Fruit fly (Drosophila melanogaster) whole organism, embryonic: ENCODE measurements around the gene eas.

Experiments used
- Ada2b ChIP-seq: fragments of 200-800 bp; sonication (Bioruptor generic); IDR thresholded peaks from 2 replicates; pipeline ENCODE4 v1.3.6; 2022; ENCODE audit warnings: missing biosample characterization, missing genetic modification characterization
- Atf3 ChIP-seq: fragments of 200-800 bp; sonication (Bioruptor generic); optimal IDR thresholded peaks from 3 replicates; lab custom pipeline; 2016; ENCODE audit warnings: missing biosample characterization, missing genetic modification characterization
- B-H2 ChIP-seq: fragments of 200-800 bp; sonication (Bioruptor generic); optimal IDR thresholded peaks from 2 replicates; lab custom pipeline; 2018; ENCODE audit warnings: missing biosample characterization, mild to moderate bottlenecking, missing genetic modification characterization
- CG10147 ChIP-seq: fragments of 200-800 bp; sonication (Bioruptor generic); optimal IDR thresholded peaks from 2 replicates; lab custom pipeline; 2019; ENCODE audit warnings: missing biosample characterization, mild to moderate bottlenecking, missing genetic modification characterization, moderate library complexity
- CG10431 ChIP-seq: fragments of 200-800 bp; sonication (Bioruptor generic); optimal IDR thresholded peaks from 3 replicates; lab custom pipeline; 2018; ENCODE audit warnings: missing biosample characterization, mild to moderate bottlenecking, missing genetic modification characterization
- CG10565 ChIP-seq: fragments of 200-800 bp; sonication (Bioruptor generic); optimal IDR thresholded peaks from 3 replicates; lab custom pipeline; 2016; ENCODE audit warnings: missing biosample characterization, mild to moderate bottlenecking, missing genetic modification characterization
- CG13287 ChIP-seq: fragments of 200-800 bp; sonication (Bioruptor generic); IDR thresholded peaks from 2 replicates; pipeline ENCODE4 v1.3.6; 2022; ENCODE audit warnings: missing biosample characterization, missing genetic modification characterization; ENCODE audit not compliant: partially characterized antibody
- CG13624 ChIP-seq: fragments of 200-800 bp; sonication (Bioruptor generic); optimal IDR thresholded peaks from 2 replicates; lab custom pipeline; 2016; ENCODE audit warnings: missing biosample characterization, missing genetic modification characterization
- CG13894 ChIP-seq: fragments of 200-800 bp; sonication (Bioruptor generic); optimal IDR thresholded peaks from 3 replicates; lab custom pipeline; 2018; ENCODE audit warnings: missing biosample characterization, mild to moderate bottlenecking, missing genetic modification characterization, moderate library complexity
- CG14441 ChIP-seq: fragments of 200-800 bp; sonication (Bioruptor generic); IDR thresholded peaks from 2 replicates; pipeline ENCODE4 v1.3.6; 2022; ENCODE audit warnings: missing biosample characterization, missing genetic modification characterization
- CG14860 ChIP-seq: fragments of 200-800 bp; sonication (Bioruptor generic); IDR thresholded peaks from 3 replicates; pipeline ENCODE4 v1.3.6; 2022; ENCODE audit warnings: missing biosample characterization, missing genetic modification characterization; ENCODE audit not compliant: partially characterized antibody
- CG15073 ChIP-seq: fragments of 200-800 bp; sonication (Bioruptor generic); optimal IDR thresholded peaks from 2 replicates; lab custom pipeline; 2016; ENCODE audit warnings: missing biosample characterization, missing genetic modification characterization
- CG1647 ChIP-seq: fragments of 200-800 bp; sonication (Bioruptor generic); optimal IDR thresholded peaks from 3 replicates; lab custom pipeline; 2016; ENCODE audit warnings: missing biosample characterization, missing genetic modification characterization
- CG17361 ChIP-seq: fragments of 200-800 bp; sonication (Bioruptor generic); IDR thresholded peaks from 3 replicates; pipeline ENCODE4 v1.3.6; 2022; ENCODE audit warnings: missing biosample characterization, missing genetic modification characterization
- CG18764 ChIP-seq: fragments of 200-800 bp; sonication (Bioruptor generic); optimal IDR thresholded peaks from 3 replicates; lab custom pipeline; 2016; ENCODE audit warnings: missing biosample characterization, missing genetic modification characterization
- CG30431 ChIP-seq: fragments of 200-800 bp; sonication (Bioruptor generic); optimal IDR thresholded peaks from 2 replicates; lab custom pipeline; 2017; ENCODE audit warnings: missing biosample characterization, missing genetic modification characterization
- CG6272 ChIP-seq: fragments of 200-800 bp; sonication (Bioruptor generic); IDR thresholded peaks from 2 replicates; pipeline ENCODE4 v1.3.6; 2022; ENCODE audit warnings: missing biosample characterization, missing genetic modification characterization
- CG6654 ChIP-seq: fragments of 200-800 bp; sonication (Bioruptor generic); optimal IDR thresholded peaks from 2 replicates; lab custom pipeline; 2017; ENCODE audit warnings: missing biosample characterization, mild to moderate bottlenecking, missing genetic modification characterization
- CG7357 ChIP-seq: fragments of 200-800 bp; sonication (Bioruptor generic); IDR thresholded peaks from 3 replicates; pipeline ENCODE4 v1.3.6; 2022; ENCODE audit warnings: missing biosample characterization, missing genetic modification characterization
- CG7786 ChIP-seq: fragments of 200-800 bp; sonication (Bioruptor generic); optimal IDR thresholded peaks from 2 replicates; lab custom pipeline; 2016; ENCODE audit warnings: missing biosample characterization, missing genetic modification characterization
- CG7987 ChIP-seq: fragments of 200-800 bp; sonication (Bioruptor generic); optimal IDR thresholded peaks from 2 replicates; lab custom pipeline; 2018; ENCODE audit warnings: missing biosample characterization, mild to moderate bottlenecking, missing genetic modification characterization, moderate library complexity
- CHES-1-like ChIP-seq: fragments of 200-800 bp; sonication (Bioruptor generic); optimal IDR thresholded peaks from 2 replicates; lab custom pipeline; 2016; ENCODE audit warnings: missing biosample characterization, missing genetic modification characterization
- D19A ChIP-seq: fragments of 200-800 bp; optimal IDR thresholded peaks from 3 replicates; lab custom pipeline; 2019; ENCODE audit warnings: missing biosample characterization, mild to moderate bottlenecking, missing genetic modification characterization, moderate library complexity
- Dad ChIP-seq: fragments of 200-800 bp; sonication (Bioruptor generic); optimal IDR thresholded peaks from 3 replicates; lab custom pipeline; 2016; ENCODE audit warnings: missing biosample characterization, missing genetic modification characterization
- Eip74EF ChIP-seq, 2 experiments: fragments of 200-800 bp in 1 of 2; fragments of >200 bp in 1 of 2; sonication (Bioruptor generic) in 1 of 2; optimal IDR thresholded peaks; 2 replicates each; lab custom pipeline; 2017 to 2019; ENCODE audit warnings: missing biosample characterization in 2 of 2, missing genetic modification characterization in 2 of 2, mild to moderate bottlenecking in 1 of 2, moderate library complexity in 1 of 2
- Elba2 ChIP-seq: fragments of 200-800 bp; sonication (Bioruptor generic); optimal IDR thresholded peaks from 3 replicates; lab custom pipeline; 2016; ENCODE audit warnings: missing biosample characterization, missing genetic modification characterization
- Ets65A ChIP-seq: fragments of 200-800 bp; sonication (Bioruptor generic); peaks from one replicate; lab custom pipeline; 2016; ENCODE audit warnings: missing biosample characterization, missing genetic modification characterization
- Ets97D ChIP-seq: fragments of 200-800 bp; sonication (Bioruptor generic); optimal IDR thresholded peaks from 3 replicates; lab custom pipeline; 2016; ENCODE audit warnings: missing biosample characterization, missing genetic modification characterization
- GATAe ChIP-seq: fragments of 200-800 bp; sonication (Bioruptor generic); conservative IDR thresholded peaks from 2 replicates; pipeline ENCODE4 v1.3.6; 2022; ENCODE audit warnings: missing biosample characterization, missing genetic modification characterization
- Hr78 ChIP-seq, 2 experiments: fragments of 200-800 bp in 1 of 2; fragments of >200 bp in 1 of 2; sonication (Bioruptor generic) in 1 of 2; optimal IDR thresholded peaks; 2 replicates each; lab custom pipeline; 2017 to 2019; ENCODE audit warnings: missing biosample characterization in 2 of 2, missing genetic modification characterization in 2 of 2, mild to moderate bottlenecking in 1 of 2, moderate library complexity in 1 of 2
- Lhr ChIP-seq: fragments of 200-800 bp; sonication (Bioruptor generic); optimal IDR thresholded peaks from 3 replicates; lab custom pipeline; 2017; ENCODE audit warnings: mild to moderate bottlenecking, missing biosample characterization, missing genetic modification reagents, missing genetic modification characterization
- MBD-R2 ChIP-seq: fragments of 200-800 bp; sonication (Bioruptor generic); IDR thresholded peaks from 2 replicates; pipeline ENCODE4 v1.3.6; 2022; ENCODE audit warnings: missing biosample characterization, missing genetic modification characterization
- NfI ChIP-seq: fragments of 200-800 bp; sonication (Bioruptor generic); optimal IDR thresholded peaks from 3 replicates; lab custom pipeline; 2018; ENCODE audit warnings: missing biosample characterization, mild to moderate bottlenecking, missing genetic modification characterization, moderate library complexity
- Oaz ChIP-seq: fragments of 200-800 bp; sonication (Bioruptor generic); IDR thresholded peaks from 2 replicates; pipeline ENCODE4 v1.3.6; 2022; ENCODE audit warnings: missing biosample characterization, missing genetic modification characterization
- Oli ChIP-seq: fragments of 200-800 bp; sonication (Bioruptor generic); optimal IDR thresholded peaks from 2 replicates; lab custom pipeline; 2018; ENCODE audit warnings: missing biosample characterization, mild to moderate bottlenecking, missing genetic modification characterization, moderate library complexity
- Pdp1 ChIP-seq, 2 experiments: fragments of 200-800 bp; sonication (Bioruptor generic); optimal IDR thresholded peaks; 3 replicates each; lab custom pipeline; 2016; ENCODE audit warnings: missing biosample characterization in 2 of 2, missing genetic modification characterization in 2 of 2, mild to moderate bottlenecking in 1 of 2, moderate library complexity in 1 of 2
- Ptx1 ChIP-seq: fragments of 200-800 bp; sonication (Bioruptor generic); IDR thresholded peaks from 2 replicates; pipeline ENCODE4 v1.3.6; 2022; ENCODE audit warnings: missing biosample characterization, missing genetic modification characterization
- Side ChIP-seq: fragments of 200-800 bp; sonication (Bioruptor generic); optimal IDR thresholded peaks from 2 replicates; lab custom pipeline; 2016; ENCODE audit warnings: missing biosample characterization, missing genetic modification characterization
- ap ChIP-seq: fragments of 200-800 bp; sonication (Bioruptor generic); IDR thresholded peaks from 2 replicates; pipeline ENCODE4 v1.3.6; 2022; ENCODE audit warnings: missing biosample characterization, missing genetic modification characterization
- chinmo ChIP-seq: fragments of 200-800 bp; sonication (Bioruptor generic); IDR thresholded peaks from 4 replicates; pipeline ENCODE4 v1.3.6; 2022; ENCODE audit warnings: missing biosample characterization, missing genetic modification characterization; ENCODE audit not compliant: partially characterized antibody
- ci ChIP-seq: fragments of 200-800 bp; sonication (Bioruptor generic); IDR thresholded peaks from 3 replicates; pipeline ENCODE4 v1.3.6; 2022; ENCODE audit warnings: missing biosample characterization, missing genetic modification characterization
- dysf ChIP-seq: fragments of 200-800 bp; sonication (Bioruptor generic); IDR thresholded peaks from 3 replicates; pipeline ENCODE4 v1.3.6; 2022; ENCODE audit warnings: missing biosample characterization, missing genetic modification characterization
- inv ChIP-seq: fragments of 200-800 bp; sonication (Bioruptor generic); IDR thresholded peaks from 2 replicates; pipeline ENCODE4 v1.3.6; 2022; ENCODE audit warnings: missing biosample characterization, missing genetic modification characterization; ENCODE audit not compliant: partially characterized antibody
- kah ChIP-seq: fragments of 200-800 bp; sonication (Bioruptor generic); optimal IDR thresholded peaks from 2 replicates; lab custom pipeline; 2018; ENCODE audit warnings: missing biosample characterization, mild to moderate bottlenecking, missing genetic modification characterization
- lilli ChIP-seq: fragments of 200-800 bp; sonication (Bioruptor generic); optimal IDR thresholded peaks from 3 replicates; lab custom pipeline; 2016; ENCODE audit warnings: missing biosample characterization, missing genetic modification characterization
- pan ChIP-seq, 4 experiments: fragments of >200 bp in 3 of 4; fragments of 200-800 bp in 1 of 4; sonication (Bioruptor generic) in 1 of 4; optimal IDR thresholded peaks in 3 of 4; IDR thresholded peaks in 1 of 4; 2 replicates each; pipeline versions ENCODE4 v1.3.6 to Lab custom; 2017 to 2022; ENCODE audit warnings: missing biosample characterization in 2 of 4, missing genetic modification characterization in 2 of 4, mixed read lengths in 1 of 4
- peb ChIP-seq: fragments of 200-800 bp; sonication (Bioruptor generic); IDR thresholded peaks from 2 replicates; pipeline ENCODE4 v1.3.6; 2022; ENCODE audit warnings: missing biosample characterization, missing genetic modification characterization
- psq ChIP-seq: fragments of 200-800 bp; sonication (Bioruptor generic); optimal IDR thresholded peaks from 2 replicates; lab custom pipeline; 2017; ENCODE audit warnings: missing biosample characterization, missing genetic modification characterization
- tap ChIP-seq: fragments of 200-800 bp; optimal IDR thresholded peaks from 3 replicates; lab custom pipeline; 2019; ENCODE audit warnings: missing biosample characterization, mild to moderate bottlenecking, missing genetic modification characterization, moderate library complexity

The eas gene

DNA sequence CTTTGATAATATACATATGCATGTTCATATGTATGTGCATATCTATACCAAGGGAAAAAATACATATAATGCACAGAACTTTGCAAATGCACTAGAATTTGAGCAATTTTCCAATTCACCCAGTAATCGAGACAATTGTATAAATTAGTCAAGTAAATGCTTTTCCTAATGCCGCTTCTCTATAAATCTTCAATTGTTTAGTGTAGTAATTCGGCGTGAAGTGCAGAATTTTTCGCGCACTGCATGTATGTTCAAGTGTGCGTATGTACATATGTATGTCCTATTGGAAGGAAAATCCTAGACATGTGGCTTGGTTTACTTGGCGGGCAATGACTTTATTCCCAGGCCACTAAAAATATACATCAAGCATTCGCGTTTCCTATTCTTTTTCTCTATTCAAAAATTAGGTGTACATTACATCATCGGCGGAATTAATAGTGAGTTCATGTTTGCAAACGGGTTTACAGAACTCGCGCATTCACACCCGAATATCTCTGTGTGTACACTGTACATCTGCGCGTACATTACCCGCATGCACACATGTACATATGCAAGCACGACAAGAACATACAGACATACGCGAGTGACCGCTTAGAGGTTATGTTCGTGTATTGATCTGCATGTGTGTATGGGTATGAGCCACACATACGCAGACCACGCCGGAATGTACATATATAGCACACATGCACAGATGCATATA, 40.9 kb downstream of the eas start (continued):
- no peak for TF ChIP-seq kah (GFP tag; lab: Kevin White, UChicago)
- TF ChIP-seq B-H2 (GFP tag; lab: Kevin White, UChicago), result peak; percentile 40
- TF ChIP-seq Dad (GFP tag; lab: Kevin White, UChicago), result no peak
- no peak for TF ChIP-seq lilli (GFP tag; lab: Kevin White, UChicago)
- no peak for TF ChIP-seq peb (GFP tag; lab: Robert Waterston, UW)
- no peak for TF ChIP-seq psq (GFP tag; lab: Kevin White, UChicago)
- TF ChIP-seq Atf3 (GFP tag; lab: Kevin White, UChicago), result no peak
- no peak for TF ChIP-seq ci (GFP tag; lab: Robert Waterston, UW)
- no peak for TF ChIP-seq pan (optimal IDR thresholded peaks at IDR 0.05; lab: Kevin White, UChicago)
- no peak for TF ChIP-seq pan (GFP tag; optimal IDR thresholded peaks at IDR 0.05 in 1 of 2, IDR thresholded peaks at IDR 0.05 in 1 of 2)
- 0 out of 3 replicates have a peak, but pooled peaks have one; percentile 7 for TF ChIP-seq CG17361
- no peak for TF ChIP-seq Ptx1
- peak in 1 of 2 experiments; percentile 25 for TF ChIP-seq Hr78 (GFP tag; optimal IDR thresholded peaks at IDR 0.05; lab: Kevin White, UChicago)
- TF ChIP-seq D19A (tag; lab: Kevin White, UChicago), result no peak
- no peak for TF ChIP-seq Lhr (GFP tag; lab: Kevin White, UChicago)
- TF ChIP-seq Oli, result no peak
- TF ChIP-seq chinmo (GFP tag; lab: Robert Waterston, UW), result peak; percentile 99
- TF ChIP-seq CG7987 (GFP tag; lab: Kevin White, UChicago), result peak; percentile 35
- TF ChIP-seq CG1647 (GFP tag; lab: Kevin White, UChicago), result no peak
- peak; percentile 75 for TF ChIP-seq Elba2 (GFP tag; lab: Kevin White, UChicago)
- TF ChIP-seq CG15073, result no peak
- no peak for TF ChIP-seq CG6272 (GFP tag; lab: Robert Waterston, UW)
- TF ChIP-seq CG14860 (GFP tag; lab: Robert Waterston, UW), result no peak
- TF ChIP-seq CG7786 (GFP tag; lab: Kevin White, UChicago), result no peak
- no peak for TF ChIP-seq Ada2b (GFP tag; lab: Robert Waterston, UW)
- TF ChIP-seq Eip74EF (GFP tag; optimal IDR thresholded peaks at IDR 0.05; lab: Kevin White, UChicago), result peak in 1 of 2 experiments; percentile 11
- TF ChIP-seq CG13894 (tag; lab: Kevin White, UChicago), result peak; percentile 34
- no peak for TF ChIP-seq CG30431
- peak; percentile 9 for TF ChIP-seq Side (GFP tag; lab: Kevin White, UChicago)
- no peak for TF ChIP-seq Oaz
- TF ChIP-seq NfI (GFP tag; lab: Kevin White, UChicago), result no peak
- TF ChIP-seq CG10147 (GFP tag; lab: Kevin White, UChicago), result no peak
- no peak for TF ChIP-seq Ets97D (GFP tag; lab: Kevin White, UChicago)
- TF ChIP-seq inv (GFP tag; lab: Robert Waterston, UW), result no peak
- no peak for TF ChIP-seq CG10431 (GFP tag; lab: Kevin White, UChicago)
- TF ChIP-seq CG13624, result no peak
- peak in 1 of 2 experiments; percentile 86 for TF ChIP-seq Pdp1 (GFP tag; optimal IDR thresholded peaks at IDR 0.05; lab: Kevin White, UChicago)
- no peak for TF ChIP-seq CG6654 (GFP tag; lab: Kevin White, UChicago)
- TF ChIP-seq CG10565 (GFP tag; lab: Kevin White, UChicago), result no peak
- TF ChIP-seq CG14441, result no peak
- no peak for TF ChIP-seq CG18764
- TF ChIP-seq CG13287 (GFP tag; lab: Robert Waterston, UW), result no peak
- no peak for TF ChIP-seq ap
- TF ChIP-seq Ets65A (GFP tag; lab: Kevin White, UChicago), result no peak
- no peak for TF ChIP-seq CG7357 (GFP tag; lab: Robert Waterston, UW)
- no peak for TF ChIP-seq tap (tag; lab: Kevin White, UChicago)
- TF ChIP-seq dysf (GFP tag; lab: Robert Waterston, UW), result no peak
- peak; percentile 16; the same call in 1 of the 2 replicates for TF ChIP-seq MBD-R2
- no peak for TF ChIP-seq GATAe (GFP tag; lab: Robert Waterston, UW)
- no peak for TF ChIP-seq CHES-1-like (GFP tag; lab: Kevin White, UChicago)
